Worm (Caenorhabditis elegans) whole organism, midembryonic: Measurements from ENCODE around the gene zip-9.

Experiments used
- cog-1 ChIP-seq: sonication (generic microtip); optimal IDR thresholded peaks from 2 replicates; lab custom pipeline; 2016; ENCODE audit warnings: missing genetic modification characterization, missing compliant biosample characterization
- ztf-23 ChIP-seq: fragments of 200-800 bp; sonication (Bioruptor generic); IDR thresholded peaks from 2 replicates; pipeline ENCODE4 v1.3.6; 2022; ENCODE audit warnings: missing genetic modification reagents, missing genetic modification characterization, missing compliant biosample characterization

DNA sequence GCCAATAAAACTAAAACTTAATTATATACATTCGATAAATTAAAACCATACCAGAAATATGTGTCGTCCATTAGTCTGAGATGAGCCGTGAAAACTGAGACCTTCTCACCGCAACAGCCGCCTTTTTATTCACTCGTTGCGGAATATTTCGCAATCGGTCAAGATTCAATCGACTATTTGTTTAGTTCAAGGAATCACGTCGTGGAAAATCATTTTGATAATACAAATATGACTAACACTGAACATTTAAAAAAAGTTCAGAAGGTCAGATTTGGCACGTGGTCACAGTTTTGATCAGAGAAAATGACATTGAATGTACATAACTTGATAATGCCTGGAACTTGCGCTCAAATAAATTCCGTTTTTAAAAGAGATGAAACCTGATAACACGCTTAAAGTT lies 3.5 kb upstream of the zip-9 start, which contains the start of gene F17C11.11:
- TF ChIP-seq ztf-23 (GFP tag; lab: Robert Waterston, UW) (no peak), cog-1 (tag; lab: Kevin White, UChicago) (no peak)
